Worm (Caenorhabditis elegans) whole organism, L3 larva: ENCODE measurements around the gene Y26G10.1.

Source experiments
- elt-3 ChIP-seq, 3 experiments: fragments of 150-350 bp in 1 of 3; sonication (generic microtip) in 2 of 3; optimal IDR thresholded peaks; 2 replicates in 2 of 3; 4 replicates in 1 of 3; lab custom pipeline; 2014 to 2017; ENCODE audit warnings: missing biosample characterization in 3 of 3, missing genetic modification characterization in 3 of 3
- mdl-1 ChIP-seq: fragments of 150-350 bp; optimal IDR thresholded peaks from 2 replicates; lab custom pipeline; 2014; ENCODE audit warnings: missing biosample characterization, missing genetic modification characterization
- nhr-28 ChIP-seq: fragments of 150-350 bp; optimal IDR thresholded peaks from 2 replicates; lab custom pipeline; 2014; ENCODE audit warnings: missing biosample characterization, missing genetic modification characterization
- pqm-1 ChIP-seq: fragments of 150-350 bp; optimal IDR thresholded peaks from 2 replicates; lab custom pipeline; 2017; ENCODE audit warnings: missing biosample characterization, missing genetic modification characterization, inconsistent platforms
- tbx-2 ChIP-seq: sonication (generic microtip); optimal IDR thresholded peaks from 2 replicates; lab custom pipeline; 2016; ENCODE audit warnings: mild to moderate bottlenecking, missing genetic modification characterization, missing compliant biosample characterization
- zag-1 ChIP-seq: fragments of 150-350 bp; optimal IDR thresholded peaks from 2 replicates; lab custom pipeline; 2014; ENCODE audit warnings: missing biosample characterization, missing genetic modification characterization

ce11 chrV:17707022-17707421 lies 11.3 kb upstream of the Y26G10.1 start, which contains the start of gene srh-31:
- no peak for TF ChIP-seq pqm-1 (tag; lab: Kevin White, UChicago)
- TF ChIP-seq nhr-28 (tag; lab: Kevin White, UChicago) = no peak
- TF ChIP-seq zag-1 (tag; lab: Kevin White, UChicago) = no peak
- no peak for TF ChIP-seq mdl-1
- TF ChIP-seq elt-3 (tag; optimal IDR thresholded peaks at IDR 0.05; lab: Kevin White, UChicago) = no peak
- no peak for TF ChIP-seq tbx-2 (tag; lab: Kevin White, UChicago)
